Worm (Caenorhabditis elegans): ENCODE results near the gene B0416.2.

DNA sequence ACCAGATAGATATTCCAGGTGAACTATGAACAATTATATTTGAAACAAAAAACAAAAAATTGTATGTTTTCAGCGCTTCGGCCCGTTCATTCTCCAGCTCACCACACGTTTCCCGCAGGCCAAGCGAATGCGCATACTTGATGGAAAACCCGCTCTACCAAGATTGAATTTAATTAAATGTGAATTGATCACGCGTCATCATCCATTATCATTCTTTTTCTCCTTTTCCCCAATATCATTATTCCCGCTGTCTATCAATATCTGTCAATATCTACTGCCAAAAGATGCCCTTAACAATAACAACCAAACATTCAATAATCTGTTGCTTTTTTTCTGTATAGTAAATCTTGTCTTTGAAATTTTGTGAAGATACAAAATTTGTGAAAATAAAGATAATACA lies 37.3 kb downstream of the B0416.2 start:
- no peak for TF ChIP-seq W03F9.2 (tag; optimal IDR thresholded peaks at IDR 0.05)
- no peak for TF ChIP-seq dao-5 (tag; optimal IDR thresholded peaks at IDR 0.05)

All from whole organism, L4/young adult.